Worm (Caenorhabditis elegans): ENCODE results near the gene plpp-1.2.

Gene plpp-1.2

ce11 chrII:6491817-6492452 is 6.7 kb downstream of the plpp-1.2 start, which contains the start of the genes T28D9.11 and T28D9.1 (continued):
- TF ChIP-seq ceh-30 (tag; optimal IDR thresholded peaks at IDR 0.05) = no peak
- TF ChIP-seq ceh-6 (GFP tag; optimal IDR thresholded peaks at IDR 0.05) = peak; percentile 31
- TF ChIP-seq ahr-1 (tag; optimal IDR thresholded peaks at IDR 0.05) = no peak
- no peak for TF ChIP-seq ceh-45 (GFP tag; IDR thresholded peaks at IDR 0.05)
- peak; percentile 48 for TF ChIP-seq pat-9 (tag; optimal IDR thresholded peaks at IDR 0.05)
- no peak for TF ChIP-seq mec-3 (tag; optimal IDR thresholded peaks at IDR 0.05; ENCODE audit: borderline replicate concordance)
- no peak for TF ChIP-seq lin-11 (tag; optimal IDR thresholded peaks at IDR 0.05)
- no peak for TF ChIP-seq K02D7.2 (tag; optimal IDR thresholded peaks at IDR 0.05)
- TF ChIP-seq hlh-13 (GFP tag; optimal IDR thresholded peaks at IDR 0.05) = no peak
- TF ChIP-seq sox-4 (tag; optimal IDR thresholded peaks at IDR 0.05) = peak; percentile 13
- peak; percentile 19 for TF ChIP-seq ceh-22 (tag; optimal IDR thresholded peaks at IDR 0.05)
- TF ChIP-seq T23F11.4 (GFP tag; optimal IDR thresholded peaks at IDR 0.05) = peak; percentile 38
- peak; percentile 80 for TF ChIP-seq ceh-31 (tag; optimal IDR thresholded peaks at IDR 0.05)
- peak; percentile 7 for TF ChIP-seq eyg-1 (tag; optimal IDR thresholded peaks at IDR 0.05)
- TF ChIP-seq hlh-6 (tag; optimal IDR thresholded peaks at IDR 0.05) = peak; percentile 16
- no peak for TF ChIP-seq lim-6 (tag; optimal IDR thresholded peaks at IDR 0.05)
- TF ChIP-seq che-1 (tag; optimal IDR thresholded peaks at IDR 0.05) = no peak
- TF ChIP-seq nhr-11 (tag; optimal IDR thresholded peaks at IDR 0.05) = no peak
- peak; percentile 19 for TF ChIP-seq zip-5 (tag; optimal IDR thresholded peaks at IDR 0.05)
- no peak for TF ChIP-seq pha-2 (tag; optimal IDR thresholded peaks at IDR 0.05)
- no peak for TF ChIP-seq ceh-9 (tag; optimal IDR thresholded peaks at IDR 0.05)
- TF ChIP-seq odd-2 (tag; optimal IDR thresholded peaks at IDR 0.05) = no peak
- TF ChIP-seq elt-4 (tag; optimal IDR thresholded peaks at IDR 0.05) = no peak
- TF ChIP-seq unc-55 (GFP tag; optimal IDR thresholded peaks at IDR 0.05) = peak; percentile 59
- TF ChIP-seq ets-4 (tag; optimal IDR thresholded peaks at IDR 0.05) = peak; percentile 27
- peak; percentile 10 for TF ChIP-seq fkh-10 (GFP tag; optimal IDR thresholded peaks at IDR 0.05)
- peak; percentile 32 for TF ChIP-seq fax-1 (tag; optimal IDR thresholded peaks at IDR 0.05)
- TF ChIP-seq ceh-19 (GFP tag; optimal IDR thresholded peaks at IDR 0.05) = peak; percentile 71
- no peak for TF ChIP-seq hlh-30 (tag; optimal IDR thresholded peaks at IDR 0.05; ENCODE audit: insufficient read depth)
- TF ChIP-seq hlh-8 (tag; optimal IDR thresholded peaks at IDR 0.05) = no peak
- TF ChIP-seq unc-42 (tag; optimal IDR thresholded peaks at IDR 0.05) = peak; percentile 46
- no peak for TF ChIP-seq npax-4 (tag; optimal IDR thresholded peaks at IDR 0.05)
- no peak for TF ChIP-seq pax-1 (tag; optimal IDR thresholded peaks at IDR 0.05)
- TF ChIP-seq C08G9.2 (tag; optimal IDR thresholded peaks at IDR 0.05) = peak; percentile 49
- no peak for TF ChIP-seq madf-2 (tag; optimal IDR thresholded peaks at IDR 0.05)
- peak; percentile 82 for TF ChIP-seq ceh-34 (tag; optimal IDR thresholded peaks at IDR 0.05)

- TF ChIP-seq unc-42 (tag; optimal IDR thresholded peaks at IDR 0.05) (peak; percentile 84), ets-4 (tag; optimal IDR thresholded peaks at IDR 0.05) (no peak), K09A11.1 (tag; optimal IDR thresholded peaks at IDR 0.05; ENCODE audit: insufficient read depth) (no peak), Y22D7AL.16 (tag; optimal IDR thresholded peaks at IDR 0.05) (no peak), unc-86 (tag; optimal IDR thresholded peaks at IDR 0.05) (no peak)
These were observed 7.9 kb downstream of the plpp-1.2 start for ce11 chrII:6493139-6493538.

ce11 chrII:6493709-6494326 is 8.5 kb downstream of the plpp-1.2 start:
- no peak for TF ChIP-seq rnt-1 (tag; optimal IDR thresholded peaks at IDR 0.05)
- TF ChIP-seq pha-2 (tag; optimal IDR thresholded peaks at IDR 0.05) = no peak
- no peak for TF ChIP-seq che-1 (tag; optimal IDR thresholded peaks at IDR 0.05)
- no peak for TF ChIP-seq ceh-34 (tag; optimal IDR thresholded peaks at IDR 0.05)
- no peak for TF ChIP-seq hlh-30 (tag; optimal IDR thresholded peaks at IDR 0.05; ENCODE audit: insufficient read depth)
- no peak for TF ChIP-seq ceh-14 (tag; optimal IDR thresholded peaks at IDR 0.05)
- no peak for TF ChIP-seq elt-4 (tag; optimal IDR thresholded peaks at IDR 0.05)
- no peak for TF ChIP-seq unc-42 (tag; optimal IDR thresholded peaks at IDR 0.05)
- TF ChIP-seq hlh-13 (GFP tag; optimal IDR thresholded peaks at IDR 0.05) = no peak
- no peak for TF ChIP-seq syd-9 (tag; optimal IDR thresholded peaks at IDR 0.05)
- TF ChIP-seq ets-4 (tag; optimal IDR thresholded peaks at IDR 0.05) = no peak
- TF ChIP-seq ceh-22 (tag; optimal IDR thresholded peaks at IDR 0.05) = no peak
- no peak for TF ChIP-seq tbx-7 (tag; optimal IDR thresholded peaks at IDR 0.05)
- TF ChIP-seq C08G9.2 (tag; optimal IDR thresholded peaks at IDR 0.05) = no peak
